Worm (Caenorhabditis elegans) whole organism, L4 larva: ENCODE data around the gene str-149.
A peak's percentile ranks its signal among the peaks of the same experiment; 100 is the strongest.

Experiments
- F10B5.3 ChIP-seq: sonication (generic microtip); optimal IDR thresholded peaks from 2 replicates; lab custom pipeline; 2016; ENCODE audit warnings: mild to moderate bottlenecking, missing genetic modification characterization, missing compliant biosample characterization
- F44E2.7 ChIP-seq: fragments of 200-800 bp; sonication (Bioruptor generic); IDR thresholded peaks from 2 replicates; pipeline ENCODE4 v2.1.2; 2022; ENCODE audit warnings: missing genetic modification characterization, missing compliant biosample characterization
- T20F7.1 ChIP-seq: fragments of 200-800 bp; sonication (Bioruptor generic); optimal IDR thresholded peaks from 2 replicates; lab custom pipeline; 2018; ENCODE audit warnings: mild to moderate bottlenecking, missing genetic modification characterization, missing compliant biosample characterization
- T26A8.4 ChIP-seq: fragments of 200-800 bp; sonication (Bioruptor generic); IDR thresholded peaks from 2 replicates; pipeline ENCODE4 v1.3.6; 2022; ENCODE audit warnings: missing genetic modification characterization, missing compliant biosample characterization
- ZK546.5 ChIP-seq, 2 experiments: sonication (generic microtip); optimal IDR thresholded peaks; 2 replicates each; lab custom pipeline; 2017; ENCODE audit warnings: missing biosample characterization in 2 of 2, missing genetic modification characterization in 2 of 2
- aha-1 ChIP-seq: fragments of 150-350 bp; peaks from one replicate; lab custom pipeline; 2014; ENCODE audit warnings: missing biosample characterization, missing genetic modification characterization
- cey-2 ChIP-seq: sonication (generic microtip); optimal IDR thresholded peaks from 3 replicates; lab custom pipeline; 2017; ENCODE audit warnings: missing genetic modification characterization, mild to moderate bottlenecking, missing compliant biosample characterization, antibody characterized with exemption, borderline replicate concordance; ENCODE audit not compliant: insufficient read depth
- daf-16 ChIP-seq, 3 experiments: sonication (generic microtip); optimal IDR thresholded peaks; 2 replicates each; lab custom pipeline; 2016 to 2017; ENCODE audit warnings: missing genetic modification characterization in 3 of 3, missing genetic modification reagents in 3 of 3, mild to moderate bottlenecking in 2 of 3, missing compliant biosample characterization in 2 of 3, missing biosample characterization in 1 of 3, moderate library complexity in 1 of 3
- daf-19 ChIP-seq: fragments of 200-800 bp; sonication (Bioruptor generic); conservative IDR thresholded peaks from 2 replicates; pipeline ENCODE4 v1.3.6; 2022; ENCODE audit warnings: missing genetic modification characterization, missing compliant biosample characterization
- daf-8 ChIP-seq: fragments of 200-800 bp; sonication (Bioruptor generic); IDR thresholded peaks from 2 replicates; pipeline ENCODE4 v1.3.6; 2022; ENCODE audit warnings: missing genetic modification characterization, missing compliant biosample characterization
- dpl-1 ChIP-seq: fragments of 150-350 bp; optimal IDR thresholded peaks from 2 replicates; lab custom pipeline; 2014; ENCODE audit warnings: missing biosample characterization, missing genetic modification reagents, missing genetic modification characterization
- duxl-1 ChIP-seq: sonication (generic microtip); optimal IDR thresholded peaks from 2 replicates; lab custom pipeline; 2016; ENCODE audit warnings: mild to moderate bottlenecking, missing genetic modification characterization, moderate library complexity, missing compliant biosample characterization; ENCODE audit not compliant: poor library complexity
- egl-43 ChIP-seq: fragments of 200-800 bp; sonication (Bioruptor generic); IDR thresholded peaks from 2 replicates; pipeline ENCODE4 v1.3.6; 2022; ENCODE audit warnings: missing genetic modification reagents, missing genetic modification characterization, missing compliant biosample characterization
- gei-8 ChIP-seq: fragments of 200-800 bp; sonication (Bioruptor generic); optimal IDR thresholded peaks from 2 replicates; lab custom pipeline; 2018; ENCODE audit warnings: mild to moderate bottlenecking, missing genetic modification characterization, missing compliant biosample characterization
- hif-1 ChIP-seq, 2 experiments: sonication (generic microtip); optimal IDR thresholded peaks; 2 replicates each; lab custom pipeline; 2016 to 2017; ENCODE audit warnings: missing compliant biosample characterization in 2 of 2, missing genetic modification characterization in 2 of 2, missing genetic modification reagents in 2 of 2, missing genotype in 2 of 2, mild to moderate bottlenecking in 1 of 2
- hlh-11 ChIP-seq: fragments of 200-800 bp; sonication (Bioruptor generic); optimal IDR thresholded peaks from 2 replicates; lab custom pipeline; 2018; ENCODE audit warnings: mild to moderate bottlenecking, missing genetic modification characterization, missing compliant biosample characterization
- hmg-1.1 ChIP-seq: fragments of 200-800 bp; sonication (Bioruptor generic); IDR thresholded peaks from 2 replicates; pipeline ENCODE4 v1.3.6; 2022; ENCODE audit warnings: missing genetic modification reagents, missing genetic modification characterization, missing compliant biosample characterization
- lim-7 ChIP-seq: fragments of 200-800 bp; sonication (Bioruptor generic); IDR thresholded peaks from 2 replicates; pipeline ENCODE4 v1.3.6; 2022; ENCODE audit warnings: missing genetic modification characterization, missing compliant biosample characterization
- lin-15B ChIP-seq: fragments of 150-350 bp; sonication (generic microtip); optimal IDR thresholded peaks from 3 replicates; lab custom pipeline; 2014; ENCODE audit warnings: missing biosample characterization, missing genetic modification characterization
- lin-29 ChIP-seq: fragments of 200-800 bp; sonication (Bioruptor generic); IDR thresholded peaks from 2 replicates; pipeline ENCODE4 v1.3.6; 2022; ENCODE audit warnings: missing genetic modification reagents, missing genetic modification characterization, missing compliant biosample characterization
- lin-39 ChIP-seq: fragments of 150-350 bp; optimal IDR thresholded peaks from 2 replicates; lab custom pipeline; 2014; ENCODE audit warnings: missing biosample characterization, missing genetic modification reagents, missing genetic modification characterization
- mdl-1 ChIP-seq, 2 experiments: fragments of 150-350 bp in 1 of 2; sonication (generic microtip) in 1 of 2; optimal IDR thresholded peaks; 2 replicates each; lab custom pipeline; 2014 to 2017; ENCODE audit warnings: missing biosample characterization in 2 of 2, missing genetic modification characterization in 2 of 2
- mep-1 ChIP-seq: fragments of 150-350 bp; sonication (generic microtip); optimal IDR thresholded peaks from 3 replicates; lab custom pipeline; 2014; ENCODE audit warnings: missing biosample characterization, missing genetic modification characterization
- mes-2 ChIP-seq: sonication (generic microtip); optimal IDR thresholded peaks from 2 replicates; lab custom pipeline; 2016; ENCODE audit warnings: missing genotype, mild to moderate bottlenecking, missing genetic modification characterization, missing compliant biosample characterization; ENCODE audit not compliant: poor library complexity, severe bottlenecking
- mxl-3 ChIP-seq: fragments of 200-800 bp; sonication (Bioruptor generic); optimal IDR thresholded peaks from 2 replicates; lab custom pipeline; 2018; ENCODE audit warnings: mild to moderate bottlenecking, missing genetic modification characterization, missing compliant biosample characterization
- nhr-102 ChIP-seq: sonication (generic microtip); optimal IDR thresholded peaks from 2 replicates; lab custom pipeline; 2016; ENCODE audit warnings: mild to moderate bottlenecking, missing genetic modification characterization, moderate library complexity, missing compliant biosample characterization
- nhr-11 ChIP-seq: fragments of 150-350 bp; optimal IDR thresholded peaks from 2 replicates; lab custom pipeline; 2014; ENCODE audit warnings: missing biosample characterization, missing genetic modification characterization
- nhr-28 ChIP-seq: fragments of 150-350 bp; optimal IDR thresholded peaks from 2 replicates; lab custom pipeline; 2014; ENCODE audit warnings: missing biosample characterization, missing genetic modification characterization
- nhr-41 ChIP-seq: fragments of 200-800 bp; sonication (Bioruptor generic); IDR thresholded peaks from 2 replicates; pipeline ENCODE4 v1.3.6; 2022; ENCODE audit warnings: missing genetic modification reagents, missing genetic modification characterization, missing compliant biosample characterization
- nhr-77 ChIP-seq: fragments of 150-350 bp; optimal IDR thresholded peaks from 2 replicates; lab custom pipeline; 2014; ENCODE audit warnings: missing biosample characterization, missing genetic modification characterization
- pqm-1 ChIP-seq: sonication (generic microtip); optimal IDR thresholded peaks from 2 replicates; lab custom pipeline; 2017; ENCODE audit warnings: missing biosample characterization, missing genetic modification characterization
- sdz-12 ChIP-seq: fragments of 200-800 bp; sonication (Bioruptor generic); optimal IDR thresholded peaks from 2 replicates; lab custom pipeline; 2018; ENCODE audit warnings: mild to moderate bottlenecking, missing genetic modification characterization, missing compliant biosample characterization
- snpc-1.2 ChIP-seq: fragments of 200-800 bp; sonication (Bioruptor generic); IDR thresholded peaks from 2 replicates; pipeline ENCODE4 v1.3.6; 2022; ENCODE audit warnings: missing genetic modification reagents, missing genetic modification characterization, missing compliant biosample characterization
- unc-39 ChIP-seq: sonication (generic microtip); optimal IDR thresholded peaks from 2 replicates; lab custom pipeline; 2017; ENCODE audit warnings: missing biosample characterization, missing genetic modification characterization
- unc-62 ChIP-seq, 3 experiments: fragments of 150-350 bp in 1 of 3; sonication (generic microtip); optimal IDR thresholded peaks in 2 of 3; peaks in 1 of 3; 1 replicate in 1 of 3; 2 replicates in 2 of 3; lab custom pipeline; 2014 to 2017; ENCODE audit warnings: missing biosample characterization in 3 of 3, missing genetic modification characterization in 3 of 3, missing genetic modification reagents in 3 of 3, missing genotype in 1 of 3
- zag-1 ChIP-seq: fragments of 150-350 bp; optimal IDR thresholded peaks from 2 replicates; lab custom pipeline; 2014; ENCODE audit warnings: missing biosample characterization, missing genetic modification characterization
- zfp-2 ChIP-seq: sonication (generic microtip); optimal IDR thresholded peaks from 2 replicates; lab custom pipeline; 2016; ENCODE audit warnings: mild to moderate bottlenecking, missing genetic modification characterization, missing compliant biosample characterization

str-149 gene

ce11 chrV:16595140-16595791 is 22.0 kb downstream of the str-149 start, which contains the start of gene cpl-1 (continued):
- TF ChIP-seq unc-62 (GFP tag; optimal IDR thresholded peaks at IDR 0.05 in 1 of 2; lab: Kevin White, UChicago) (peak in 1 of 2 experiments; percentile 73), unc-62 (tag; optimal IDR thresholded peaks at IDR 0.05; lab: Kevin White, UChicago) (no peak), egl-43 (GFP tag; lab: Robert Waterston, UW) (no peak), zfp-2 (tag; lab: Kevin White, UChicago) (no peak), lin-39 (tag; lab: Kevin White, UChicago) (no peak), lin-15B (no peak), gei-8 (no peak), daf-19 (GFP tag; lab: Robert Waterston, UW) (peak; percentile 48; the same call in 1 of the 2 replicates), nhr-77 (no peak), cey-2 (tag; lab: Kevin White, UChicago) (no peak), sdz-12 (GFP tag; lab: Kevin White, UChicago) (no peak), zag-1 (tag; lab: Kevin White, UChicago) (no peak), F44E2.7 (GFP tag; lab: Robert Waterston, UW) (no peak), mdl-1 (tag; optimal IDR thresholded peaks at IDR 0.05; lab: Kevin White, UChicago) (no peak), F10B5.3 (tag; lab: Kevin White, UChicago) (no peak), snpc-1.2 (GFP tag; lab: Robert Waterston, UW) (no peak), daf-8 (GFP tag; lab: Robert Waterston, UW) (no peak), mxl-3 (no peak), dpl-1 (GFP tag; lab: Kevin White, UChicago) (no peak), mep-1 (tag; lab: Kevin White, UChicago) (no peak), lim-7 (GFP tag; lab: Robert Waterston, UW) (no peak), nhr-102 (tag; lab: Kevin White, UChicago) (peak; percentile 51), nhr-41 (GFP tag; lab: Robert Waterston, UW) (no peak), hif-1 (tag; optimal IDR thresholded peaks at IDR 0.05; lab: Kevin White, UChicago) (no peak), daf-16 (GFP tag; optimal IDR thresholded peaks at IDR 0.05; lab: Kevin White, UChicago) (peak in 1 of 2 experiments; percentile 47), daf-16 (tag; optimal IDR thresholded peaks at IDR 0.05; lab: Kevin White, UChicago) (peak; percentile 89), nhr-28 (tag; lab: Kevin White, UChicago) (peak; percentile 63), T20F7.1 (GFP tag; lab: Kevin White, UChicago) (peak; percentile 5), unc-39 (tag; lab: Kevin White, UChicago) (no peak), hlh-11 (peak; percentile 74), ZK546.5 (tag; optimal IDR thresholded peaks at IDR 0.05; lab: Kevin White, UChicago) (no peak), pqm-1 (tag; lab: Kevin White, UChicago) (peak; percentile 9), mes-2 (tag; lab: Kevin White, UChicago) (peak; percentile 3), T26A8.4 (GFP tag; lab: Robert Waterston, UW) (no peak; the same call in none of the 2 replicates), duxl-1 (no peak), nhr-11 (tag; lab: Kevin White, UChicago) (peak; percentile 17), lin-29 (no peak)

- TF ChIP-seq aha-1 (tag; lab: Kevin White, UChicago), result peak; percentile 52
- TF ChIP-seq hmg-1.1 (GFP tag; lab: Robert Waterston, UW), result no peak
- TF ChIP-seq, all 104 proteins: peak for 1
Observed at ce11 chrV:16596102-16596501, 22.8 kb downstream of the str-149 start.
